Worm (Caenorhabditis elegans): ENCODE data around the gene hif-1.

ce11 chrV:20756385-20756996, 23.7 kb upstream of the hif-1 start:
- TF ChIP-seq unc-62 (GFP tag; optimal IDR thresholded peaks at IDR 0.05) = no peak
- no peak for TF ChIP-seq lin-13 (GFP tag; optimal IDR thresholded peaks at IDR 0.05)
- TF ChIP-seq nhr-77 (tag; optimal IDR thresholded peaks at IDR 0.05) = no peak
- TF ChIP-seq sma-3 (GFP tag; optimal IDR thresholded peaks at IDR 0.05) = no peak
- no peak for TF ChIP-seq lsy-2 (tag; optimal IDR thresholded peaks at IDR 0.05)
- TF ChIP-seq egl-27 (tag; optimal IDR thresholded peaks at IDR 0.05) = no peak
- TF ChIP-seq ztf-4 (tag; optimal IDR thresholded peaks at IDR 0.05) = no peak

All from whole organism, L2 larva.